Worm (Caenorhabditis elegans): ENCODE results near the gene C31B8.9.

C31B8.9 gene

DNA sequence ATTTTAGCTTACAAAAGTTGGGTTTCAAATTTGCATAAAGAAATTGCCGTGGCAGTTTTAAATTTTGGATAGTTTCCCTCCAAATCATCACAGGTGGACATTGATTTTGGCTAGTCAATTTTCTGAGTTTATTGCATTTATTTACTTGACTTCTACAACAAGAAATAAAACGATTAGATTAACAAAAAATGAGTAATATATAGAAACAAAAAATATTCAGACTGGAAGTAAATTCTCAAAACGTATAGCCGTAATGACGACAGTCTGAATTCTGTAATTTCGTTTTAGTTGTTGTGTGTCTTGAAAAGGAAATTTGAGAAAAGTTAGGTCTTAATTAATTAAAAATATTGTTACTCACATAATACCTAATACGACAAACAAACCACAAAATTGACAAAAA, 25.7 kb upstream of the C31B8.9 start, which contains the start of gene srw-141:
Gene srw-141, minus strand, starts transcription at position 101 of the 400 bp plus-strand sequence.
- TF ChIP-seq elt-4 (tag; optimal IDR thresholded peaks at IDR 0.05): no peak
- no peak for TF ChIP-seq unc-3 (GFP tag; conservative IDR thresholded peaks at IDR 0.05)
- TF ChIP-seq unc-3 (tag; optimal IDR thresholded peaks at IDR 0.05): no peak
- TF ChIP-seq pha-4 (tag; optimal IDR thresholded peaks at IDR 0.05): no peak
- TF ChIP-seq dve-1 (tag; optimal IDR thresholded peaks at IDR 0.05): no peak
- TF ChIP-seq che-1 (tag; optimal IDR thresholded peaks at IDR 0.05): no peak

DNA sequence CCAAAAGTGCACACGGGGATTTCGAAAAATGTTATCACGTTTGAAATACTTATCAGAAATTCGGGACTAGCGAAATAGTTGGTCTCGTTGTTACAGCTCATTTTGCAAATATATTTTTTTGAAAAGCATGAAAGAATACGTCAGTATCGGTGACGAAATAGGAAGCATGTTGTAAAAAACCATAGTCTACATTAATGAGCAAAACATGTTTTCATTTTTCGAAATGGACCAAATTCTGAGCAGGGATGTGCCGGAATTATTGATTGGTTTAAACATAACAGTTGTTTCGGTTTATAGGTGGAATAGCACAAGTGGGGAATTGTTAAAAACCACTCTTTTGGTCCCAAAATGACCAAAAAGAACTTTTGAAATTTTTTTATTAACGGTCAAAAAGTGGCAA, 21.3 kb upstream of the C31B8.9 start, which contains the start of gene srh-247:
Gene srh-247, minus strand, starts transcription at position 101 of the 400 bp plus-strand sequence.
- TF ChIP-seq K02D7.2 (tag; optimal IDR thresholded peaks at IDR 0.05): no peak
- no peak for TF ChIP-seq tbx-2 (tag; optimal IDR thresholded peaks at IDR 0.05)
- TF ChIP-seq rnt-1 (tag; optimal IDR thresholded peaks at IDR 0.05): no peak
- no peak for TF ChIP-seq sox-4 (tag; optimal IDR thresholded peaks at IDR 0.05)
- TF ChIP-seq ceh-19 (GFP tag; optimal IDR thresholded peaks at IDR 0.05): no peak

- no peak for TF ChIP-seq dmd-4 (tag; optimal IDR thresholded peaks at IDR 0.05; ENCODE audit: borderline replicate concordance)
- TF ChIP-seq pag-3 (tag; optimal IDR thresholded peaks at IDR 0.05; ENCODE audit: borderline replicate concordance): no peak
- TF ChIP-seq ceh-24 (tag; optimal IDR thresholded peaks at IDR 0.05): no peak
- no peak for TF ChIP-seq Y22D7AL.16 (tag; optimal IDR thresholded peaks at IDR 0.05)
- no peak for TF ChIP-seq hlh-13 (GFP tag; optimal IDR thresholded peaks at IDR 0.05)
- TF ChIP-seq ceh-14 (tag; optimal IDR thresholded peaks at IDR 0.05): no peak
- no peak for TF ChIP-seq ceh-9 (tag; optimal IDR thresholded peaks at IDR 0.05)
- no peak for TF ChIP-seq unc-86 (tag; optimal IDR thresholded peaks at IDR 0.05)
- no peak for TF ChIP-seq mec-3 (tag; optimal IDR thresholded peaks at IDR 0.05; ENCODE audit: borderline replicate concordance)
- no peak for TF ChIP-seq pros-1 (tag; optimal IDR thresholded peaks at IDR 0.05)
Observed at ce11 chrV:2931252-2931651, 18.5 kb upstream of the C31B8.9 start, which contains the start of gene C31B8.1. Gene C31B8.1 (plus strand): TSS chrV:2931552.

DNA sequence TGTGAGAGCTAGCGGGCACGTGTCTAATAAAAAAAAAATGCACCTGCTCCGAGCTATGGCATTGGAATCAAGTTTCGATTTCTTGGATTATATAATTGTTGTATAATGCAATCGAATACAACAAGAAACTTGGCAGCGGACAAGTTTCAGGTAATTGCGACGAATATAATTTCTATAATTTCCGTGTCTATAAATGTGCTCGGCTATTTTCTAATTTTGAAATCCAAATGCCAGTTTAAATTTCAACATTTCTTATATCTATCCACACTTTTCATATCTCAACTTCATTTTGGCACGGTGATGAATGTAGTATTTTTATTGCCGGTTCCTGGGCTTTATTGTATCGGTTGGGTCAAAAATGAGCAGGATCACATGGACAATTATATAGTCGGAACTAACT, 17.0 kb upstream of the C31B8.9 start, which contains the start of gene C31B8.16:
Gene C31B8.16, plus strand, starts transcription at position 301 of the 400 bp plus-strand sequence.
- no peak for TF ChIP-seq unc-42 (tag; optimal IDR thresholded peaks at IDR 0.05)
- TF ChIP-seq fkh-6 (tag; optimal IDR thresholded peaks at IDR 0.05): no peak
- TF ChIP-seq odd-2 (tag; optimal IDR thresholded peaks at IDR 0.05): no peak
- TF ChIP-seq elt-4 (tag; optimal IDR thresholded peaks at IDR 0.05): no peak
- no peak for TF ChIP-seq C38D4.7 (GFP tag; optimal IDR thresholded peaks at IDR 0.05)
- TF ChIP-seq ceh-34 (tag; optimal IDR thresholded peaks at IDR 0.05): no peak
- no peak for TF ChIP-seq elt-2 (tag; optimal IDR thresholded peaks at IDR 0.05)
- TF ChIP-seq madf-2 (tag; optimal IDR thresholded peaks at IDR 0.05): no peak
- TF ChIP-seq ceh-19 (GFP tag; optimal IDR thresholded peaks at IDR 0.05): no peak

- TF ChIP-seq hlh-30 (tag; optimal IDR thresholded peaks at IDR 0.05; ENCODE audit: insufficient read depth) (no peak), K09A11.1 (tag; optimal IDR thresholded peaks at IDR 0.05; ENCODE audit: insufficient read depth) (no peak), T23F11.4 (GFP tag; optimal IDR thresholded peaks at IDR 0.05) (no peak), fkh-10 (GFP tag; optimal IDR thresholded peaks at IDR 0.05) (no peak), ztf-16 (tag; optimal IDR thresholded peaks at IDR 0.05) (no peak), nhr-232 (tag; optimal IDR thresholded peaks at IDR 0.05) (no peak), elt-2 (tag; optimal IDR thresholded peaks at IDR 0.05) (no peak), hlh-6 (tag; optimal IDR thresholded peaks at IDR 0.05) (no peak), unc-86 (tag; optimal IDR thresholded peaks at IDR 0.05) (no peak), unc-55 (GFP tag; optimal IDR thresholded peaks at IDR 0.05) (no peak), sox-4 (tag; optimal IDR thresholded peaks at IDR 0.05) (no peak), dmd-4 (tag; optimal IDR thresholded peaks at IDR 0.05; ENCODE audit: borderline replicate concordance) (no peak), pha-4 (tag; optimal IDR thresholded peaks at IDR 0.05) (no peak), ama-1 (optimal IDR thresholded peaks at IDR 0.05) (no peak), ceh-22 (tag; optimal IDR thresholded peaks at IDR 0.05) (no peak), pros-1 (tag; optimal IDR thresholded peaks at IDR 0.05) (no peak), fkh-6 (tag; optimal IDR thresholded peaks at IDR 0.05) (no peak), sdc-2 (tag; optimal IDR thresholded peaks at IDR 0.05) (no peak), tbx-2 (tag; optimal IDR thresholded peaks at IDR 0.05) (no peak)
Observed at ce11 chrV:2927553-2927952, 14.8 kb upstream of the C31B8.9 start, which contains the start of gene C31B8.12. Gene C31B8.12 (minus strand): TSS chrV:2927653.
